Fruit fly (Drosophila melanogaster): ENCODE measurements around the gene CG10096.

CG10096 gene

DNA sequence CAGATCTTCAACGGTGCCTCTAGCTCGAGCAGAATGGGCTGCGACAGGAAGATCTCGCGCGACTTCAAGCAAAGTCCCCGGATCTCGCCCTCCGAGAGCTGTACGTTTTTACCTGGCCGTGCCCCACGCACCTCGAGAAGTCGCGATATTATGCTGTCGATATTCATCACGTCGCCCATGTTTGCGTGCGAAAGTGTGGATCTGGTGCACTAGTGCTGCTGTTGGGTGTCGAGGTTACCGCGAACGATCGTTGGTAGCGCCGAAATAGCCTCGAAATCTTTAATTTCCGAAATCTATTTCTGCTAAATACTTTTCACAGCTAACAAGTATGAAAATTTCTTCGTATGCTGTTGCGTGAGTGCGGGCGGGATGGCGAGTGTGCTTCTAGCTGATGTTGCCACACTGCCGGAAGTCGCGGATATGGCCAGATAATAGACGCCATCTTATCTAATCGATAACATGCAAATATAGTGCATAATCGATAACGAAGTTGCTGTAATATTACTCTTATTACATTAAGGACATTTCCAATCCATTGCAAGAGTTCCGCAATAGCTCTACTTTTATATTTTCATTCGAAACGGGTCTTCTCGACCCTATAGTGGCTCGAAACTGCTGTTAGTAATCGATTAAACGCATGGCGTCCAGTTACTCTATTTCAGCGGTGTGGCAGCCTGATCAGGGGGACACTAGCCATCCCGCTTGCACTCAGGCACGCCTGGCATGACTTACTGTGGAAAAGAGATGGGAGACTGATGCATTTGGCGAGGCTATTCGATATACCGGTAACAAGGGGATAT lies 29.9 kb upstream of the CG10096 start, which contains the start of gene Pp1-87B (continued):
- TF ChIP-seq CG12071 (GFP tag; optimal IDR thresholded peaks at IDR 0.05) (no peak), CG2712 (tag; optimal IDR thresholded peaks at IDR 0.05) (peak; percentile 10), CG5245 (GFP tag; optimal IDR thresholded peaks at IDR 0.05) (no peak), scrt (GFP tag; optimal IDR thresholded peaks at IDR 0.05) (no peak), CG6272 (GFP tag; IDR thresholded peaks at IDR 0.05) (no peak), bcd (GFP tag; optimal IDR thresholded peaks at IDR 0.05) (peak; percentile 15), vvl (GFP tag; IDR thresholded peaks at IDR 0.05) (peak; percentile 25; the same call in 1 of the 2 replicates), CG16815 (GFP tag; optimal IDR thresholded peaks at IDR 0.05) (no peak), fu2 (GFP tag; optimal IDR thresholded peaks at IDR 0.05) (no peak), ab (GFP tag; optimal IDR thresholded peaks at IDR 0.05) (no peak), CG13775 (GFP tag; optimal IDR thresholded peaks at IDR 0.05) (peak; percentile 34), sqz (GFP tag; optimal IDR thresholded peaks at IDR 0.05) (no peak), dati (GFP tag; IDR thresholded peaks at IDR 0.05) (no peak), Meics (GFP tag; optimal IDR thresholded peaks at IDR 0.05) (peak; percentile 56), bsh (GFP tag; optimal IDR thresholded peaks at IDR 0.05) (no peak), BEAF-32 (GFP tag; optimal IDR thresholded peaks at IDR 0.05) (peak; percentile 70), Asciz (GFP tag; optimal IDR thresholded peaks at IDR 0.05) (no peak), nmo (GFP tag; optimal IDR thresholded peaks at IDR 0.05) (peak; percentile 72), Abd-B (GFP tag; optimal IDR thresholded peaks at IDR 0.05) (peak; percentile 30), CG2678 (tag; optimal IDR thresholded peaks at IDR 0.05) (no peak), MTF-1 (GFP tag; optimal IDR thresholded peaks at IDR 0.05; ENCODE audit: borderline replicate concordance) (no peak), odd (GFP tag; optimal IDR thresholded peaks at IDR 0.05) (no peak), z (GFP tag; IDR thresholded peaks at IDR 0.05) (no peak), CG7786 (GFP tag; optimal IDR thresholded peaks at IDR 0.05) (peak; percentile 2), Oaz (GFP tag; IDR thresholded peaks at IDR 0.05) (no peak), CG16779 (GFP tag; IDR thresholded peaks at IDR 0.05) (no peak), CG6254 (GFP tag; optimal IDR thresholded peaks at IDR 0.05) (no peak), pan (optimal IDR thresholded peaks at IDR 0.05) (no peak), pan (GFP tag; optimal IDR thresholded peaks at IDR 0.05 in 1 of 2, IDR thresholded peaks at IDR 0.05 in 1 of 2) (no peak), Drgx (GFP tag; IDR thresholded peaks at IDR 0.05) (no peak), inv (GFP tag; IDR thresholded peaks at IDR 0.05; ENCODE audit: partially characterized antibody) (peak; percentile 25; the same call in 1 of the 2 replicates), klu (GFP tag; IDR thresholded peaks at IDR 0.05) (no peak), eyg (GFP tag; optimal IDR thresholded peaks at IDR 0.05) (no peak), schlank (tag; optimal IDR thresholded peaks at IDR 0.05) (no peak), CG1603 (tag; optimal IDR thresholded peaks at IDR 0.05) (peak; percentile 19), insv (GFP tag; optimal IDR thresholded peaks at IDR 0.05) (peak; percentile 88 to 99), MESR4 (GFP tag; optimal IDR thresholded peaks at IDR 0.05) (peak; percentile 98), Opbp (GFP tag; IDR thresholded peaks at IDR 0.05; ENCODE audit: partially characterized antibody) (no peak), esg (GFP tag; conservative IDR thresholded peaks at IDR 0.05) (no peak), Stat92E (GFP tag; optimal IDR thresholded peaks at IDR 0.05) (peak in 1 of 3 experiments; percentile 16), CG11247 (GFP tag; IDR thresholded peaks at IDR 0.05) (no peak), Hr39 (optimal IDR thresholded peaks at IDR 0.05) (no peak), Camta (GFP tag; optimal IDR thresholded peaks at IDR 0.05) (peak; percentile 13), Mes4 (GFP tag; optimal IDR thresholded peaks at IDR 0.05) (no peak), HLHmδ (GFP tag; optimal IDR thresholded peaks at IDR 0.05) (peak; percentile 61), CG16813 (GFP tag; IDR thresholded peaks at IDR 0.05; ENCODE audit: partially characterized antibody) (peak; percentile 55; the same call in 1 of the 3 replicates), Med (GFP tag) (peak; percentile 76), dmrt99B (tag; optimal IDR thresholded peaks at IDR 0.05) (no peak), CG6654 (GFP tag; optimal IDR thresholded peaks at IDR 0.05) (no peak)
